Worm (Caenorhabditis elegans) whole organism, L4/young adult: ENCODE measurements around the gene efl-1.

Source experiments
- W03F9.2 ChIP-seq: fragments of 150-350 bp; optimal IDR thresholded peaks from 2 replicates; lab custom pipeline; 2014; ENCODE audit warnings: missing biosample characterization, missing genetic modification characterization
- dao-5 ChIP-seq: sonication (generic microtip); optimal IDR thresholded peaks from 2 replicates; lab custom pipeline; 2016; ENCODE audit warnings: missing genotype, missing genetic modification characterization, moderate library complexity, missing compliant biosample characterization
- him-1 ChIP-seq: sonication (generic microtip); optimal IDR thresholded peaks from 2 replicates; lab custom pipeline; 2016; ENCODE audit warnings: missing genotype, missing genetic modification reagents, missing genetic modification characterization, missing compliant biosample characterization

ce11 chrV:16973338-16973737 is 7.9 kb upstream of the efl-1 start:
- TF ChIP-seq dao-5 (tag; lab: Kevin White, UChicago) (no peak), him-1 (no peak), W03F9.2 (no peak)
